Fruit fly (Drosophila melanogaster): Measurements from ENCODE around the gene Cand1.
A peak's percentile ranks its signal among the peaks of the same experiment; 100 is the strongest.

DNA sequence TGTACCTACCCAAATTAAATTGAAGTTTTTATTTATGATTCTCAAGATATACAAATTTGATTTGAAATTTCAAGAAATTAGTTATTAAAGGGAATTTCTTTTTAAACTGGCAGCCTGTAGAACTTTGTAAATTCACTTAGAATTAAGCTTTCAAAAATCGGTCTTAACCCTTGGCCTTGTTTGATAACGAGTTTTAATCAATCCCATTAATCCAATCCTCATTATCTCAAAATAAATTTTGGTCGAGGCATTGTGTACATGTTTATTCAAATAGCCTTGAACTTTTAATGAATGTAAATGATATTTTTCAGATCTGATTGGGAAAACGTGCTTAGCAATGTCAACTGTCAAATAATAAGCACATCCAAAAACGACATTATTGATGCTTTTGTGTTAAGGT is 22.7 kb downstream of the Cand1 start:
- TF ChIP-seq CG14711 (tag; optimal IDR thresholded peaks at IDR 0.05) (no peak), kay (GFP tag; ENCODE audit: borderline replicate concordance) (peak; percentile 72), ovo (GFP tag; optimal IDR thresholded peaks at IDR 0.05) (no peak), CG1620 (GFP tag; optimal IDR thresholded peaks at IDR 0.05) (no peak), cic (GFP tag; optimal IDR thresholded peaks at IDR 0.05) (no peak), CG7045 (GFP tag; optimal IDR thresholded peaks at IDR 0.05) (no peak), tj (GFP tag; optimal IDR thresholded peaks at IDR 0.05) (no peak), Crg-1 (GFP tag; optimal IDR thresholded peaks at IDR 0.05) (no peak), cnc (optimal IDR thresholded peaks at IDR 0.05) (no peak), toe (GFP tag; optimal IDR thresholded peaks at IDR 0.05) (no peak), Mnt (GFP tag; optimal IDR thresholded peaks at IDR 0.05) (no peak), Clk (GFP tag; optimal IDR thresholded peaks at IDR 0.05) (no peak)
